Fruit fly (Drosophila melanogaster) whole organism: ENCODE results near the gene VhaM9.7-d.

Experiments used
- CG8478 ChIP-seq: fragments of >200 bp; optimal IDR thresholded peaks from 2 replicates; lab custom pipeline; 2018; ENCODE audit warnings: inconsistent platforms
- pan ChIP-seq: fragments of >200 bp; optimal IDR thresholded peaks from 2 replicates; lab custom pipeline; 2017
- psq ChIP-seq: fragments of >200 bp; optimal IDR thresholded peaks from 2 replicates; lab custom pipeline; 2017
- usp ChIP-seq: fragments of >200 bp; optimal IDR thresholded peaks from 2 replicates; lab custom pipeline; 2017; ENCODE audit warnings: missing biosample characterization, missing genetic modification characterization, mixed read lengths

DNA sequence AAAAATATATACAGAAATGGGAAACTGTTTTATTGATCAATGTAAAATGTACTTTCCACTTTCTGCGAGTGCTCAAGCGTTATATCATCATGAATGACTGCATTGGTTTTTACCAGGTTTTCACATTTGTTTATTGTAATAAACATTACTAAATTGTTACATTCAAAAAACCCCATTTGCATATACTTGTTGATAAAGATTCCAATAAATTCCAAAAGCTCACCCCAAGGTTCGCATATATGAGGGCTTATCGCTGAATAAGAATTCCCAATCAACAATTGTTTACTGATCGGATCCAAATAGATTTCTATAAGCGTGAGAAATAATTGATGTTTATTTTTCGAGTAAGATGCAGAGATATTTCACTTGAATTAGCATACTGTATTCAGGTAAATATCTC lies 28.5 kb downstream of the VhaM9.7-d start:
- TF ChIP-seq psq (lab: Kevin White, UChicago) (no peak), usp (GFP tag; lab: Kevin White, UChicago) (no peak), pan (lab: Kevin White, UChicago) (no peak), CG8478 (no peak)
